Fruit fly (Drosophila melanogaster): ENCODE results near the gene CG5885.

Gene CG5885

DNA sequence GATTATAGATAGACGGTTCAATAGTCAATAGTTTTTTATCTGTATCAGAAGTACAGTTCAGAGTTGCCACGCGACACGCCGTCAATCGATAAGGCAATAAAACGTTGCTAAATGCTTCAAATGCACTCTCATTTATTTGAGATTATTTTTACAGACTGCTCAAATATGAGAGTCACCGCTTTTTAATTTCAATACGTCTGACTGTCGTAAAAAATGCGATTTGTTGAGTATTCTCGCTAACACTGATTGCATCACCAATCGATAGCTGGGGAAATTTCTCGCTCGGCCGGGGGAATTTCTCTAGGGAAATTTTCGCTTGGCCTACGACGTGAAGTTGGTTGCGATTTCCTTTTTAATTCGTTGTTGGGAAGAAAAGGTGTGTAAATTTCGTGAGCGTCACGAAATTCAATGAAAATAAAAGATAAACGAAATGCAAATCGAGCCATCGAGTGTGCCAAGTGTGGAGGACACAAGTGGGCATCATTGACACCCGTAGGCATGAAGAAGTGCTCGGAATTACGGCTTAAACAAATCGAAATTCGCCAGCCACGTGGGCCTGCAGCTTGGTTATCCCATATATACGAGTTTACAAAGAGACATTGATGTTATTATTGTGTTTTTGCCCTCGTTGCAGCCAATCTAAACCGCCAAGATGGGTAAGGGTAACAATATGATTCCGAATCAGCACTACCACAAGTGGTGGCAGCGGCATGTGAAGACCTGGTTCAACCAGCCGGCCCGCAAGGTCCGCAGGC lies 49.0 kb upstream of the CG5885 start, which contains the start of the genes Dref and RpL13 (continued):
- TF ChIP-seq repo (GFP tag; optimal IDR thresholded peaks at IDR 0.05) (peak; percentile 58), CG15011 (GFP tag; optimal IDR thresholded peaks at IDR 0.05) (peak; percentile 90), CG4820 (GFP tag; optimal IDR thresholded peaks at IDR 0.05) (peak; percentile 54), CG11456 (GFP tag; IDR thresholded peaks at IDR 0.05) (peak; percentile 87), Bteb2 (GFP tag; optimal IDR thresholded peaks at IDR 0.05) (peak; percentile 81), gcm (GFP tag; optimal IDR thresholded peaks at IDR 0.05) (peak; percentile 86), ato (GFP tag; IDR thresholded peaks at IDR 0.05; ENCODE audit: partially characterized antibody) (no peak), CG32772 (GFP tag; IDR thresholded peaks at IDR 0.05) (peak; percentile 37; the same call in 1 of the 2 replicates), Opbp (GFP tag; IDR thresholded peaks at IDR 0.05; ENCODE audit: partially characterized antibody) (peak; percentile 99), ranshi (GFP tag; IDR thresholded peaks at IDR 0.05) (peak; percentile 70; the same call in 1 of the 2 replicates), CG9932 (GFP tag; IDR thresholded peaks at IDR 0.05) (peak; percentile 73), Hand (GFP tag; optimal IDR thresholded peaks at IDR 0.05) (peak; percentile 86), jumu (GFP tag; optimal IDR thresholded peaks at IDR 0.05) (peak; percentile 82), tll (GFP tag; optimal IDR thresholded peaks at IDR 0.05) (peak in 1 of 2 experiments; percentile 18), luna (GFP tag; optimal IDR thresholded peaks at IDR 0.05) (peak; percentile 79), scrt (GFP tag; optimal IDR thresholded peaks at IDR 0.05) (peak; percentile 85), CG13624 (GFP tag; optimal IDR thresholded peaks at IDR 0.05) (peak; percentile 93), MBD-R2 (GFP tag; IDR thresholded peaks at IDR 0.05) (peak; percentile 69), dimm (GFP tag; IDR thresholded peaks at IDR 0.05) (no peak; the same call in 1 of the 2 replicates), NfI (GFP tag; optimal IDR thresholded peaks at IDR 0.05) (peak; percentile 94), MESR4 (GFP tag; optimal IDR thresholded peaks at IDR 0.05) (peak; percentile 98), stc (GFP tag; IDR thresholded peaks at IDR 0.05) (peak; percentile 75), br (optimal IDR thresholded peaks at IDR 0.05) (no peak), row (GFP tag; IDR thresholded peaks at IDR 0.05) (peak; percentile 81), TFAM (GFP tag; optimal IDR thresholded peaks at IDR 0.05) (peak; percentile 41), ci (GFP tag; IDR thresholded peaks at IDR 0.05) (peak; percentile 98), vvl (GFP tag; IDR thresholded peaks at IDR 0.05) (peak; percentile 90), CG9609 (GFP tag; optimal IDR thresholded peaks at IDR 0.05) (peak; percentile 72), tin (GFP tag; optimal IDR thresholded peaks at IDR 0.05) (peak; percentile 69), Eip74EF (GFP tag; optimal IDR thresholded peaks at IDR 0.05) (peak in 1 of 2 experiments; percentile 84), CG11085 (GFP tag; IDR thresholded peaks at IDR 0.05) (peak; percentile 49; the same call in 1 of the 2 replicates), Jarid2 (GFP tag; optimal IDR thresholded peaks at IDR 0.05) (no peak), Spps (tag; optimal IDR thresholded peaks at IDR 0.05) (peak; percentile 74), Nf-YB (GFP tag; optimal IDR thresholded peaks at IDR 0.05) (peak; percentile 74), fd64A (GFP tag; optimal IDR thresholded peaks at IDR 0.05) (peak; percentile 94), NC2α (GFP tag; optimal IDR thresholded peaks at IDR 0.05) (peak; percentile 81), CG3163 (GFP tag; optimal IDR thresholded peaks at IDR 0.05) (peak; percentile 70), her (GFP tag; optimal IDR thresholded peaks at IDR 0.05) (peak; percentile 88), Doc2 (GFP tag; IDR thresholded peaks at IDR 0.05) (no peak), CG8924 (tag; optimal IDR thresholded peaks at IDR 0.05) (peak; percentile 85), Lhr (GFP tag; optimal IDR thresholded peaks at IDR 0.05) (peak; percentile 80), CG15073 (GFP tag; optimal IDR thresholded peaks at IDR 0.05) (no peak), bcd (GFP tag; optimal IDR thresholded peaks at IDR 0.05) (peak; percentile 91), vnd (GFP tag; IDR thresholded peaks at IDR 0.05; ENCODE audit: partially characterized antibody) (peak; percentile 81), CG6272 (GFP tag; IDR thresholded peaks at IDR 0.05) (peak; percentile 61), amos (GFP tag; IDR thresholded peaks at IDR 0.05; ENCODE audit: partially characterized antibody) (peak; percentile 72), H2.0 (GFP tag; IDR thresholded peaks at IDR 0.05) (peak; percentile 48; the same call in 1 of the 2 replicates), CG2678 (tag; optimal IDR thresholded peaks at IDR 0.05) (peak; percentile 86), sd (tag; optimal IDR thresholded peaks at IDR 0.05) (peak; percentile 66)
